Worm (Caenorhabditis elegans) whole organism, early embryonic: Measurements from ENCODE around the gene T04H1.5.

Experiments used
- aly-1 ChIP-seq: sonication (generic microtip); optimal IDR thresholded peaks from 2 replicates; lab custom pipeline; 2016; ENCODE audit warnings: missing genetic modification characterization, missing compliant biosample characterization
- ama-1 ChIP-seq: fragments of 150-350 bp; optimal IDR thresholded peaks from 2 replicates; lab custom pipeline; 2014
- ceh-13 ChIP-seq: fragments of 200-800 bp; sonication (Bioruptor generic); optimal IDR thresholded peaks from 2 replicates; lab custom pipeline; 2018; ENCODE audit warnings: mild to moderate bottlenecking, missing genetic modification characterization, missing compliant biosample characterization
- ceh-36 ChIP-seq: sonication (generic microtip); optimal IDR thresholded peaks from 2 replicates; lab custom pipeline; 2016; ENCODE audit warnings: missing genetic modification characterization, inconsistent platforms, missing compliant biosample characterization
- ets-7 ChIP-seq: sonication (generic microtip); optimal IDR thresholded peaks from 2 replicates; lab custom pipeline; 2016; ENCODE audit warnings: missing genotype, missing genetic modification characterization, missing compliant biosample characterization
- hmbx-1 ChIP-seq: sonication (generic microtip); optimal IDR thresholded peaks from 2 replicates; lab custom pipeline; 2016; ENCODE audit warnings: mild to moderate bottlenecking, missing genetic modification characterization, missing compliant biosample characterization
- hmg-4 ChIP-seq: fragments of 200-800 bp; sonication (Bioruptor generic); optimal IDR thresholded peaks from 2 replicates; lab custom pipeline; 2018; ENCODE audit warnings: mild to moderate bottlenecking, missing genetic modification characterization, missing compliant biosample characterization
- hnd-1 ChIP-seq: sonication (generic microtip); optimal IDR thresholded peaks from 2 replicates; lab custom pipeline; 2016; ENCODE audit warnings: missing genetic modification characterization, missing compliant biosample characterization
- tbx-37 ChIP-seq: fragments of 200-800 bp; sonication (Bioruptor generic); conservative IDR thresholded peaks from 2 replicates; pipeline ENCODE4 v1.3.6; 2022; ENCODE audit warnings: missing genetic modification reagents, missing genetic modification characterization, missing compliant biosample characterization
- tra-4 ChIP-seq: sonication (generic microtip); optimal IDR thresholded peaks from 2 replicates; lab custom pipeline; 2017; ENCODE audit warnings: missing genetic modification characterization, missing compliant biosample characterization

- TF ChIP-seq ceh-36 (tag; lab: Kevin White, UChicago) (no peak), ceh-13 (no peak), aly-1 (tag; lab: Kevin White, UChicago) (no peak), hmg-4 (no peak), ama-1 (no peak), tra-4 (tag; lab: Kevin White, UChicago) (no peak), hmbx-1 (tag; lab: Kevin White, UChicago) (no peak), hnd-1 (no peak), ets-7 (no peak), tbx-37 (GFP tag; lab: Robert Waterston, UW) (no peak)
These were observed 5.3 kb downstream of the T04H1.5 start, which contains the start of gene ugt-55 for ce11 chrV:12256398-12256797.
